Fruit fly (Drosophila melanogaster): Measurements from ENCODE around the gene CG2926.

The CG2926 gene

DNA sequence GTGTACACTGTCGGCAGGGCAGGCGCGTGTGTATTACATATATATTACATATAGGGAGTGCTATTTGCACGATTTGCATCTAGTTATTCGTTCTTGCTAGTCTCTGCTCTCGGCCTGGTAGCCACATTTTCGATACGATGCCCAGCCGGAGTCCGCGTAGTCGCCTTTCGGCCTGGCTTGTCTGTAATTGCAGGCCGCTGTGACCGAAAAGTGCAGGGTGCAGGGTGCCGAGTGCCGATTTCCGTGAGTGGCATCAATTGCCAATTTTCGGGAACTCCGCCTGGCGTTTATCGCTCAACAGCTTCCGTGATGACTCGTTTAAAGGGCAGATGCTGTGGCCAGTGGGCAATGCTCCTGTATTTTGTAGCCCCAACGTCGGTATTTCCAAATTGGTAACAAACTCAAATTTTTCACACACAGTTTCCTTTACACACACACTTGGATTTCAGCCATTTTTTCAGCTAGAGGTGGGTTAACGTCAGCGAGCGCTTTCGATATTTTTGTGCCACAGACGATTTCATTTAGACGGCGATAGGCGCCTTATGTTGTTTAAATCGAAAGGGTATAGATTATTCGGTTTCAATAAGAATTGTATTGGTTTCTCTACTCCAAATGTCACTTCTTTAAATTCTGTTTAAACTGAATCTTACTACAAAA lies at the start of gene CG2926:
Gene CG2926, minus strand, starts transcription at position 518 of the 657 bp plus-strand sequence.
- TF ChIP-seq h (optimal IDR thresholded peaks at IDR 0.05) (no peak), insv (optimal IDR thresholded peaks at IDR 0.05) (no peak), Myc (optimal IDR thresholded peaks at IDR 0.05) (no peak), ttk (optimal IDR thresholded peaks at IDR 0.05) (no peak), Sin3A (optimal IDR thresholded peaks at IDR 0.05) (no peak), psq (optimal IDR thresholded peaks at IDR 0.05) (no peak)

- no peak for TF ChIP-seq h (optimal IDR thresholded peaks at IDR 0.05)
- TF ChIP-seq insv (optimal IDR thresholded peaks at IDR 0.05) = no peak
- TF ChIP-seq ttk (optimal IDR thresholded peaks at IDR 0.05) = no peak
- no peak for TF ChIP-seq Myc (optimal IDR thresholded peaks at IDR 0.05)
- TF ChIP-seq Sin3A (optimal IDR thresholded peaks at IDR 0.05) = no peak
- TF ChIP-seq psq (optimal IDR thresholded peaks at IDR 0.05) = no peak
Measured at dm6 chr3R:5636519-5637430, 48.6 kb upstream of the CG2926 start, which contains the start of the genes CG31548 and CG12170. CG31548 (minus strand) TSS chr3R:5636852. CG12170 (plus strand) TSS chr3R:5637234.

DNA sequence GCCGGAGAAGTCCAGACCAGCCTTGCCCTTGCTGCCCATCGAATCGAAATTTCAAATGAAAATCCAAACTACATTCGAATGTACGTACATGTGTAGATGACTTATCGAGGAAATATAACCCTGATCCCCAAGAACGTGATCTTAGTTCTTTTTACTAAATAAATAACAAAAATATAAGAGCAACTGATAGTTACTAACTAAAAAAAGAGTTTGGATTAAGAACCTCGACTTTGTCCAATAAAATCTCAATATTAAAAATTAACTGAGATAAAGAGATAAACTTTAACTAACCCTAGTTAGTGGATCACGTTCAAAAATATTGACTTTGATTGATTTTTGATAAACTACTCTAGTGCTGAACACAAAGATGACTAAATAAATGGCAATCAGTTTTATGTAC lies 47.3 kb upstream of the CG2926 start, which contains the start of gene CG31546:
Gene CG31546, minus strand, starts transcription at position 101 of the 400 bp plus-strand sequence.
- TF ChIP-seq psq (optimal IDR thresholded peaks at IDR 0.05) (no peak), insv (optimal IDR thresholded peaks at IDR 0.05) (no peak), Myc (optimal IDR thresholded peaks at IDR 0.05) (no peak), ttk (optimal IDR thresholded peaks at IDR 0.05) (no peak), h (optimal IDR thresholded peaks at IDR 0.05) (no peak), Sin3A (optimal IDR thresholded peaks at IDR 0.05) (no peak)

- TF ChIP-seq insv (optimal IDR thresholded peaks at IDR 0.05) (no peak), ttk (optimal IDR thresholded peaks at IDR 0.05) (no peak), Sin3A (optimal IDR thresholded peaks at IDR 0.05) (no peak), h (optimal IDR thresholded peaks at IDR 0.05) (no peak), psq (optimal IDR thresholded peaks at IDR 0.05) (no peak), Myc (optimal IDR thresholded peaks at IDR 0.05) (no peak)
Measured at dm6 chr3R:5633437-5633836, 45.3 kb upstream of the CG2926 start, which contains the start of gene CG12171. CG12171 (plus strand) TSS chr3R:5633627.

DNA sequence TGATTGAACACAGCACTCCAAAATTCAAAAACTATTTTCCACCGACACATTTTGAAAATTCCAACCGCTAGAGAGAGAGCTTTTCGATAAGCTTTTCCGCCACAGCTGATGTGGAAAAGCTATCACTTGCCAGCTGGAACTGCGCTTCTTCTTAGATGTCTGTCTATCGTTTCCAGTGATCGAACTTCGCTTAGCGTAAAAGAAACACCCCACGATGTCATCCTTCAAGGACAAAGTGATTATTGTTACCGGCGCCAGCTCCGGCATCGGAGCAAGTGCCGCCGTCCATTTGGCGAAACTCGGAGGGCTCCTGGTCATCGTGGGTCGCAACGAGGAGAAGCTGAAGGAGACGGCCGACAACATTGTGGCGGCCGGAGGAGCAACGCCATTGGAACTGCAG lies 44.0 kb upstream of the CG2926 start, which contains the start of gene CG31549:
Gene CG31549, plus strand, starts transcription at position 11 of the 400 bp plus-strand sequence.
- TF ChIP-seq Myc (optimal IDR thresholded peaks at IDR 0.05) (no peak), Sin3A (optimal IDR thresholded peaks at IDR 0.05) (no peak), h (optimal IDR thresholded peaks at IDR 0.05) (no peak), ttk (optimal IDR thresholded peaks at IDR 0.05) (no peak), insv (optimal IDR thresholded peaks at IDR 0.05) (no peak), psq (optimal IDR thresholded peaks at IDR 0.05) (no peak)

dm6 chr3R:5627552-5627951 lies 39.4 kb upstream of the CG2926 start, which contains the start of gene CG31551:
CG31551 (plus strand) TSS chr3R:5627852.
- TF ChIP-seq h (optimal IDR thresholded peaks at IDR 0.05) (no peak), Sin3A (optimal IDR thresholded peaks at IDR 0.05) (no peak), Myc (optimal IDR thresholded peaks at IDR 0.05) (no peak), ttk (optimal IDR thresholded peaks at IDR 0.05) (no peak), psq (optimal IDR thresholded peaks at IDR 0.05) (no peak), insv (optimal IDR thresholded peaks at IDR 0.05) (no peak)

dm6 chr3R:5624115-5624878 lies 36.1 kb upstream of the CG2926 start, which contains the start of the genes Dph4, Spec2 and RpL13A:
Dph4 (minus strand) TSS chr3R:5624125.
Spec2 (minus strand) TSS chr3R:5624125.
RpL13A (plus strand) TSS chr3R:5624474.
- no peak for TF ChIP-seq h (optimal IDR thresholded peaks at IDR 0.05)
- TF ChIP-seq insv (optimal IDR thresholded peaks at IDR 0.05) = no peak
- TF ChIP-seq Myc (optimal IDR thresholded peaks at IDR 0.05) = no peak
- no peak for TF ChIP-seq psq (optimal IDR thresholded peaks at IDR 0.05)
- TF ChIP-seq Sin3A (optimal IDR thresholded peaks at IDR 0.05) = no peak
- no peak for TF ChIP-seq ttk (optimal IDR thresholded peaks at IDR 0.05)

- TF ChIP-seq ttk (optimal IDR thresholded peaks at IDR 0.05) (no peak), insv (optimal IDR thresholded peaks at IDR 0.05) (no peak), h (optimal IDR thresholded peaks at IDR 0.05) (no peak), psq (optimal IDR thresholded peaks at IDR 0.05) (no peak), Myc (optimal IDR thresholded peaks at IDR 0.05) (no peak)
Measured at dm6 chr3R:5622985-5623630, 34.9 kb upstream of the CG2926 start.

dm6 chr3R:5622406-5622752 lies 34.2 kb upstream of the CG2926 start:
- TF ChIP-seq ttk (optimal IDR thresholded peaks at IDR 0.05) (no peak), Sin3A (optimal IDR thresholded peaks at IDR 0.05) (no peak), h (optimal IDR thresholded peaks at IDR 0.05) (no peak), insv (optimal IDR thresholded peaks at IDR 0.05) (no peak), Myc (optimal IDR thresholded peaks at IDR 0.05) (no peak), psq (optimal IDR thresholded peaks at IDR 0.05) (no peak)

- TF ChIP-seq Sin3A (optimal IDR thresholded peaks at IDR 0.05) (no peak), insv (optimal IDR thresholded peaks at IDR 0.05) (no peak), Myc (optimal IDR thresholded peaks at IDR 0.05) (no peak), psq (optimal IDR thresholded peaks at IDR 0.05) (no peak), h (optimal IDR thresholded peaks at IDR 0.05) (no peak), ttk (optimal IDR thresholded peaks at IDR 0.05) (no peak)
Measured at dm6 chr3R:5621714-5622405, 33.7 kb upstream of the CG2926 start.
